Worm (Caenorhabditis elegans) whole organism, L4 larva: ENCODE measurements around the gene smvt-1.
A peak's percentile ranks its signal among the peaks of the same experiment; 100 is the strongest.

Experiments used
- D1046.2 ChIP-seq: fragments of 200-800 bp; sonication (Bioruptor generic); IDR thresholded peaks from 2 replicates; pipeline ENCODE4 v1.3.6; 2022; ENCODE audit warnings: missing genetic modification characterization, missing compliant biosample characterization
- F26F4.8 ChIP-seq: fragments of 200-800 bp; sonication (Bioruptor generic); conservative IDR thresholded peaks from 2 replicates; pipeline ENCODE4 v1.3.6; 2022; ENCODE audit warnings: missing genetic modification characterization, missing compliant biosample characterization
- F37D6.2 ChIP-seq: sonication (generic microtip); optimal IDR thresholded peaks from 2 replicates; lab custom pipeline; 2016; ENCODE audit warnings: mild to moderate bottlenecking, missing genetic modification characterization, missing compliant biosample characterization
- R02D3.7 ChIP-seq: fragments of 150-350 bp; sonication (generic microtip); optimal IDR thresholded peaks from 3 replicates; lab custom pipeline; 2014; ENCODE audit warnings: missing biosample characterization, missing genetic modification characterization
- Y48G9A.11 ChIP-seq: fragments of 200-800 bp; sonication (Bioruptor generic); IDR thresholded peaks from 2 replicates; pipeline ENCODE4 v1.3.6; 2022; ENCODE audit warnings: missing genetic modification reagents, missing genetic modification characterization, missing compliant biosample characterization
- Y75B8A.6 ChIP-seq: fragments of 200-800 bp; sonication (Bioruptor generic); IDR thresholded peaks from 2 replicates; pipeline ENCODE4 v1.3.6; 2022; ENCODE audit warnings: missing genetic modification reagents, missing genetic modification characterization, missing compliant biosample characterization
- aha-1 ChIP-seq: fragments of 150-350 bp; peaks from one replicate; lab custom pipeline; 2014; ENCODE audit warnings: missing biosample characterization, missing genetic modification characterization
- ceh-82 ChIP-seq: sonication (generic microtip); optimal IDR thresholded peaks from 2 replicates; lab custom pipeline; 2017; ENCODE audit warnings: missing biosample characterization, missing genetic modification characterization
- ces-1 ChIP-seq: fragments of 150-350 bp; sonication (generic microtip); optimal IDR thresholded peaks from 4 replicates; lab custom pipeline; 2014; ENCODE audit warnings: missing biosample characterization, missing genetic modification reagents, missing genetic modification characterization
- daf-19 ChIP-seq: fragments of 200-800 bp; sonication (Bioruptor generic); conservative IDR thresholded peaks from 2 replicates; pipeline ENCODE4 v1.3.6; 2022; ENCODE audit warnings: missing genetic modification characterization, missing compliant biosample characterization
- dmd-6 ChIP-seq: fragments of 200-800 bp; sonication (Bioruptor generic); IDR thresholded peaks from 2 replicates; pipeline ENCODE4 v1.3.6; 2022; ENCODE audit warnings: missing genetic modification reagents, missing genetic modification characterization, missing compliant biosample characterization
- dmd-8 ChIP-seq: fragments of 200-800 bp; sonication (Bioruptor generic); IDR thresholded peaks from 2 replicates; pipeline ENCODE4 v1.3.6; 2022; ENCODE audit warnings: missing genetic modification characterization, missing compliant biosample characterization
- dmd-9 ChIP-seq: fragments of 200-800 bp; sonication (Bioruptor generic); IDR thresholded peaks from 2 replicates; pipeline ENCODE4 v1.3.6; 2022; ENCODE audit warnings: missing genetic modification reagents, missing genetic modification characterization, missing compliant biosample characterization
- dve-1 ChIP-seq: sonication (generic microtip); optimal IDR thresholded peaks from 2 replicates; lab custom pipeline; 2017; ENCODE audit warnings: antibody characterized with exemption, mild to moderate bottlenecking, missing genetic modification characterization, missing compliant biosample characterization; ENCODE audit not compliant: insufficient read depth
- egl-43 ChIP-seq: fragments of 200-800 bp; sonication (Bioruptor generic); IDR thresholded peaks from 2 replicates; pipeline ENCODE4 v1.3.6; 2022; ENCODE audit warnings: missing genetic modification reagents, missing genetic modification characterization, missing compliant biosample characterization
- fos-1 ChIP-seq: fragments of 150-350 bp; optimal IDR thresholded peaks from 2 replicates; lab custom pipeline; 2014; ENCODE audit warnings: missing biosample characterization, missing genetic modification characterization
- hlh-11 ChIP-seq: fragments of 200-800 bp; sonication (Bioruptor generic); optimal IDR thresholded peaks from 2 replicates; lab custom pipeline; 2018; ENCODE audit warnings: mild to moderate bottlenecking, missing genetic modification characterization, missing compliant biosample characterization
- hmg-1.1 ChIP-seq: fragments of 200-800 bp; sonication (Bioruptor generic); IDR thresholded peaks from 2 replicates; pipeline ENCODE4 v1.3.6; 2022; ENCODE audit warnings: missing genetic modification reagents, missing genetic modification characterization, missing compliant biosample characterization
- lin-1 ChIP-seq: fragments of 200-800 bp; sonication (Bioruptor generic); IDR thresholded peaks from 2 replicates; pipeline ENCODE4 v1.3.6; 2022; ENCODE audit warnings: missing genetic modification reagents, missing genetic modification characterization, missing compliant biosample characterization
- lin-13 ChIP-seq: fragments of 150-350 bp; optimal IDR thresholded peaks from 2 replicates; lab custom pipeline; 2014; ENCODE audit warnings: missing biosample characterization, missing genetic modification reagents, missing genetic modification characterization
- lin-15B ChIP-seq: fragments of 150-350 bp; sonication (generic microtip); optimal IDR thresholded peaks from 3 replicates; lab custom pipeline; 2014; ENCODE audit warnings: missing biosample characterization, missing genetic modification characterization
- lin-29 ChIP-seq: fragments of 200-800 bp; sonication (Bioruptor generic); IDR thresholded peaks from 2 replicates; pipeline ENCODE4 v1.3.6; 2022; ENCODE audit warnings: missing genetic modification reagents, missing genetic modification characterization, missing compliant biosample characterization
- lin-38 ChIP-seq: fragments of 200-800 bp; sonication (Bioruptor generic); IDR thresholded peaks from 2 replicates; pipeline ENCODE4 v1.3.6; 2022; ENCODE audit warnings: missing genetic modification reagents, missing genetic modification characterization, missing compliant biosample characterization
- lin-39 ChIP-seq: fragments of 150-350 bp; optimal IDR thresholded peaks from 2 replicates; lab custom pipeline; 2014; ENCODE audit warnings: missing biosample characterization, missing genetic modification reagents, missing genetic modification characterization
- madf-5 ChIP-seq, 2 experiments: fragments of 200-800 bp; sonication (Bioruptor generic); IDR thresholded peaks; 2 replicates each; pipeline ENCODE4 v1.3.6; 2022; ENCODE audit warnings: missing compliant biosample characterization in 2 of 2, missing genetic modification characterization in 2 of 2
- mes-2 ChIP-seq: sonication (generic microtip); optimal IDR thresholded peaks from 2 replicates; lab custom pipeline; 2016; ENCODE audit warnings: missing genotype, mild to moderate bottlenecking, missing genetic modification characterization, missing compliant biosample characterization; ENCODE audit not compliant: poor library complexity, severe bottlenecking
- mxl-2 ChIP-seq: fragments of 200-800 bp; sonication (Bioruptor generic); conservative IDR thresholded peaks from 2 replicates; pipeline ENCODE4 v1.3.6; 2022; ENCODE audit warnings: missing genetic modification reagents, missing genetic modification characterization, missing compliant biosample characterization
- nhr-28 ChIP-seq: fragments of 150-350 bp; optimal IDR thresholded peaks from 2 replicates; lab custom pipeline; 2014; ENCODE audit warnings: missing biosample characterization, missing genetic modification characterization
- nhr-42 ChIP-seq: fragments of 200-800 bp; sonication (Bioruptor generic); IDR thresholded peaks from 2 replicates; pipeline ENCODE4 v1.3.6; 2022; ENCODE audit warnings: missing genetic modification characterization, missing compliant biosample characterization
- php-3 ChIP-seq: fragments of 200-800 bp; sonication (Bioruptor generic); IDR thresholded peaks from 2 replicates; pipeline ENCODE4 v1.3.6; 2022; ENCODE audit warnings: missing genetic modification reagents, missing genetic modification characterization, missing compliant biosample characterization
- pqm-1 ChIP-seq: sonication (generic microtip); optimal IDR thresholded peaks from 2 replicates; lab custom pipeline; 2017; ENCODE audit warnings: missing biosample characterization, missing genetic modification characterization
- rbr-2 ChIP-seq: sonication (generic microtip); optimal IDR thresholded peaks from 2 replicates; lab custom pipeline; 2016; ENCODE audit warnings: missing genotype, missing genetic modification characterization, missing compliant biosample characterization
- set-16 ChIP-seq: fragments of 200-800 bp; sonication (Bioruptor generic); IDR thresholded peaks from 2 replicates; pipeline ENCODE4 v1.3.6; 2022; ENCODE audit warnings: missing genetic modification reagents, missing genetic modification characterization, missing compliant biosample characterization
- snpc-4 ChIP-seq: fragments of 150-350 bp; optimal IDR thresholded peaks from 2 replicates; lab custom pipeline; 2014; ENCODE audit warnings: missing biosample characterization, missing genetic modification characterization
- tra-1 ChIP-seq: fragments of 200-800 bp; sonication (Bioruptor generic); IDR thresholded peaks from 2 replicates; pipeline ENCODE4 v1.3.6; 2022; ENCODE audit warnings: missing genetic modification reagents, missing genetic modification characterization, missing compliant biosample characterization
- unc-39 ChIP-seq: sonication (generic microtip); optimal IDR thresholded peaks from 2 replicates; lab custom pipeline; 2017; ENCODE audit warnings: missing biosample characterization, missing genetic modification characterization
- unc-62 ChIP-seq, 3 experiments: fragments of 150-350 bp in 1 of 3; sonication (generic microtip); optimal IDR thresholded peaks in 2 of 3; peaks in 1 of 3; 1 replicate in 1 of 3; 2 replicates in 2 of 3; lab custom pipeline; 2014 to 2017; ENCODE audit warnings: missing biosample characterization in 3 of 3, missing genetic modification characterization in 3 of 3, missing genetic modification reagents in 3 of 3, missing genotype in 1 of 3
- vab-7 ChIP-seq: fragments of 200-800 bp; sonication (Bioruptor generic); IDR thresholded peaks from 2 replicates; pipeline ENCODE4 v1.3.6; 2022; ENCODE audit warnings: missing genetic modification reagents, missing genetic modification characterization, missing compliant biosample characterization
- zip-2 ChIP-seq: fragments of 150-350 bp; optimal IDR thresholded peaks from 2 replicates; lab custom pipeline; 2014; ENCODE audit warnings: missing biosample characterization, missing genetic modification characterization

Gene smvt-1

DNA sequence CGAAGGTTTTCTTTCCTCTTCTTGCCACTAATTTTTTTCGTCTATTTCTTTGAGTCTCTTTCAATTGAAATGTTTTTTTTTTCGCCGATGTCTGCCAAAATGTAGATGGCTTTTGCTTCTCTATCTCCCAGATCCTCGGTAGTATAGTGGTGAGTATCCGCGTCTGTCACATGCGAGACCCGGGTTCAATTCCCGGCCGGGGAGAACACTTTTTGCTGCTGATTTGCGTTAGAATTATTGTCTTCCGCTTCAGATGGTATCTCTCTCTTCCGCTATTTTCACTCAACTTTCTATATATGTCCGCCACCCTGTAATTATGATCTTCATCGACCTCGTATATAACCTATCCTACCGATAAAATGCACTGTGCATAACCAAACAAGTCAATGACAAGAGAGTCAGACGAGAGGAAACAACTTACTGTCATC is 4.7 kb upstream of the smvt-1 start (continued):
- TF ChIP-seq madf-5 (GFP tag; IDR thresholded peaks at IDR 0.05; lab: Robert Waterston, UW) (peak; percentile 37 to 86; a peak in 1 of 4 replicates), Y48G9A.11 (peak; percentile 66), lin-13 (GFP tag; lab: Kevin White, UChicago) (peak; percentile 53), lin-38 (GFP tag; lab: Robert Waterston, UW) (peak; percentile 77), lin-29 (GFP tag; lab: Robert Waterston, UW) (peak; percentile 48; the same call in 1 of the 2 replicates), lin-39 (no peak), ceh-82 (tag; lab: Kevin White, UChicago) (no peak), vab-7 (GFP tag; lab: Robert Waterston, UW) (peak; percentile 82), dmd-8 (GFP tag; lab: Robert Waterston, UW) (peak; percentile 70), dmd-9 (GFP tag; lab: Robert Waterston, UW) (peak; percentile 58; the same call in 1 of the 2 replicates), fos-1 (tag; lab: Kevin White, UChicago) (no peak), zip-2 (tag; lab: Kevin White, UChicago) (peak; percentile 87), ces-1 (no peak), rbr-2 (tag; lab: Kevin White, UChicago) (peak; percentile 84), F37D6.2 (tag; lab: Kevin White, UChicago) (peak; percentile 60), Y75B8A.6 (GFP tag; lab: Robert Waterston, UW) (peak; percentile 60; the same call in 1 of the 2 replicates), mxl-2 (GFP tag; lab: Robert Waterston, UW) (no peak), dve-1 (peak; percentile 57), nhr-42 (GFP tag; lab: Robert Waterston, UW) (peak; percentile 55; the same call in 1 of the 2 replicates), snpc-4 (tag; lab: Kevin White, UChicago) (no peak), D1046.2 (peak; percentile 73; the same call in 1 of the 2 replicates), php-3 (GFP tag; lab: Robert Waterston, UW) (no peak; the same call in 1 of the 2 replicates), pqm-1 (tag; lab: Kevin White, UChicago) (no peak), R02D3.7 (tag; lab: Kevin White, UChicago) (no peak)
- TF ChIP-seq, all 104 proteins: peak for 69

DNA sequence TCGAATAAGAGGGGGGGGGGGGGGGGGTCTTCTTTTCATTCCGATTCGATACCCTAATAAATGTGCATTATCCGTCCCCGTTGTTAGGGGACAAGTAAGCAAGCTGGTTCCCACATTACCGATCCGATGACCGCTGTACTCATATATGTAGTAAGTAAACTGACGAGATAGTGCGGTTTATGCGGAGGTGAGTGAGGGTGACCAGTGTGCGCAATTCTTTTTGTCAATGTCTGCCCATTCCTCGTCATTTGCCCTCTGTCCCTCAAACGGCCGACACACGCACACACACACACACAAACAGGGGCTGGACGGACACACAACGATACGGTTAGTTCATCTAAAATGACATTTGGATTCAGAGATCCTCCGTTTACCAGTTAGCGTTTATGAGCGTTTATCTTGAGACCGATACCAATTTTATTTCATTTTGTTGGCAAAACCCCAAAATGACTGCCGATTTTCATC is 3.5 kb upstream of the smvt-1 start, which contains the start of gene aat-3:
Gene aat-3, plus strand, starts transcription at position 51 of the 465 bp plus-strand sequence.
- TF ChIP-seq daf-19 = no peak
- TF ChIP-seq hmg-1.1 (GFP tag; lab: Robert Waterston, UW) = 0 out of 2 replicates have a peak, but pooled peaks have one; percentile 28
- no peak for TF ChIP-seq unc-39
- TF ChIP-seq mes-2 = peak; percentile 5
- peak; percentile 2 for TF ChIP-seq hlh-11
- TF ChIP-seq F26F4.8 (GFP tag; lab: Robert Waterston, UW) = no peak
- TF ChIP-seq nhr-28 = peak; percentile 23
- TF ChIP-seq tra-1 (GFP tag; lab: Robert Waterston, UW) = no peak
- TF ChIP-seq dmd-6 (GFP tag; lab: Robert Waterston, UW) = no peak
- peak; percentile 64 for TF ChIP-seq aha-1 (tag; lab: Kevin White, UChicago)
- no peak for TF ChIP-seq lin-1
- TF ChIP-seq unc-62 (GFP tag; optimal IDR thresholded peaks at IDR 0.05 in 1 of 2; lab: Kevin White, UChicago) = peak in 1 of 2 experiments; percentile 69
- no peak for TF ChIP-seq unc-62 (tag; optimal IDR thresholded peaks at IDR 0.05; lab: Kevin White, UChicago)

DNA sequence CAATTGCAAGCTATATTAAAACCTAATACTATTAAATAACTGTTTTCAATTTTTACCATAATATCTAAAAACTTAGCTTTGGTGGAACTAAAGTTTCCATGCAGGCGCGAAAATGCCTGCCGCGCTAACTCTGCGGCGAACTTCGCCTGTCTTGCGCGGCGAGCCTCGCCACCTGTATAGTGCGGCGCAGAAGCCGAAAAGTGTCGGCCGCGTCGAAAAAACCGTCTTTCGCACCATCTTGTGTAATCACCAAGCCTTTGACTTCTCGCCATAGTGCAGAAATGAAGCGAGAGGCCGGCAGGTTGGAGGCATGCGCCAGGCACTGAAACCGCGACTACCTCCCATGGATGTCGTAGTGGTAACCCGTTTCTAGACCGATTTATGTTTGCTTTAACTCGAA is 2.7 kb upstream of the smvt-1 start:
- 0 out of 2 replicates have a peak, but pooled peaks have one; percentile 10 for TF ChIP-seq Y48G9A.11
- peak; percentile 81 for TF ChIP-seq set-16 (GFP tag; lab: Robert Waterston, UW)
- peak; percentile 26; the same call in 1 of the 2 replicates for TF ChIP-seq egl-43
- TF ChIP-seq aha-1 (tag; lab: Kevin White, UChicago) = peak; percentile 18
- no peak for TF ChIP-seq lin-15B (tag; lab: Kevin White, UChicago)
